Fruit fly (Drosophila melanogaster): ENCODE data around the gene Ada1-2.
"Not testable (repeated sequence)": the region's sequence is repeated elsewhere in the genome, so short reads cannot be mapped to it uniquely, and the experiment has no call there.

Gene Ada1-2

DNA sequence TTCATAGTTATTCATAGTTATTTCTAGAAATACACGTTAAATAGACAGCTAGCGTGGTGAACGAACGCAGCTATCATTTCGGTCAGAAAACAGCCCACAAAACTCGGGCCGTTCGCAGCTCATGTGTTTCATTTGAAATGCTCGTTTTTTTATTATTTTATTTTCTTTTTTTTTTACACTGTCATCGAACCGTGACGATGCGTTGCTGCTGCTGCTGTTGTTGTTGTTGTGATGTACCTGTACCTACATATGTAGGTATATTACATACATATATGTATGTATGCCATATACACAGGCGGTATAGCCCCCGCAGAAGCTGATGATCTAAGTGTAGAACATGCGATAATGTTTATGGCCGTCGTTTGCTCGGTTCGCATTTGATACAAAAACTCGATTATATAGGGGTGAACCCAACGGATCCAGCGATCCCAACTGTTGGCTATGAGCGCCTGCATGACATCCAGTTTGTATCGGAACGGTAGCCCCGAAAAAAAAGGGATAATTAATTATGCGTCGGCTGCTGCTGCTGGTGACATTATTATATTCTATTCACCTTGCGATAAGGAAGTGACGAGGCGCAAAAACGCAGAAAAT lies 19.5 kb upstream of the Ada1-2 start:
- no peak for TF ChIP-seq CG17801 (GFP tag; optimal IDR thresholded peaks at IDR 0.05; ENCODE audit: partially characterized antibody)

DNA sequence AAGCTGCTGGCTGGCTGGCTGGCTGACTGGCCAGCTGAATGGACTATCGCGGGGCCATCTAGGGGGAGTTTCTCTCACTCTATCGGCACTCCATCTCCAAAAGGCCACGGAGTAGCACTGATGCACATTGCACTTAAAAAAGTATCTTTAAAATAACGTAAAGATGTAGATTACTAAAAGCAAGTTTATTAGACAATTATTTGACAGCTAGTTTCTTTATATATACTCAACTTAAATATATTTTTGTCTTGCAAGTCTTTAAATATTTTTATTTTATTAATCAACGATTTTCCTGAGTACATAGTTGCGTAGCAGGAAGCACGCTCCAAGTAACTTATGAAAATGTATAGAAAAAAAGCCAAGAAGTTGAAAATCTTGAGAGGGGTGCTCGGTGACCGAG lies 15.7 kb upstream of the Ada1-2 start:
- TF ChIP-seq CG17801 (GFP tag; optimal IDR thresholded peaks at IDR 0.05; ENCODE audit: partially characterized antibody) = no peak

- TF ChIP-seq CG17801 (GFP tag; optimal IDR thresholded peaks at IDR 0.05; ENCODE audit: partially characterized antibody) = no peak
These were observed 15.0 kb upstream of the Ada1-2 start for dm6 chr2L:11977721-11978120.

DNA sequence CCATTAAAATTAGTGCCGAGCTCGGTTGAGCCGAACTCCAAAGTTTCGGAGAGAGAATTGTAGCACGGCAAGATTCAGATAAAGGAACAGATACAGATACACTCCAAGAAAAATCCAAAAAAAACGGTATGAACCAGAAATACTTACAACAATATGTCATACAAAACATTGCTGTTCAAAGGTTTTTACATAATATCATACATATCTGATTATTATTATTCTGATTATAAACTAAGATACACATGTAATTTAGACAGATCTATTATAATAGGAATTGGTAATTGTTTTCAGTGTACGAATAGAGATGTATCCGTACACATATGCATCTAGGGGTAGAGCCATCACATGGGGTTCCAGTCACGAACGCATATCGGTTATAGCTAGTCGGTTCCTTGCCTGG lies 12.6 kb upstream of the Ada1-2 start:
- no peak for TF ChIP-seq CG17801 (GFP tag; optimal IDR thresholded peaks at IDR 0.05; ENCODE audit: partially characterized antibody)

DNA sequence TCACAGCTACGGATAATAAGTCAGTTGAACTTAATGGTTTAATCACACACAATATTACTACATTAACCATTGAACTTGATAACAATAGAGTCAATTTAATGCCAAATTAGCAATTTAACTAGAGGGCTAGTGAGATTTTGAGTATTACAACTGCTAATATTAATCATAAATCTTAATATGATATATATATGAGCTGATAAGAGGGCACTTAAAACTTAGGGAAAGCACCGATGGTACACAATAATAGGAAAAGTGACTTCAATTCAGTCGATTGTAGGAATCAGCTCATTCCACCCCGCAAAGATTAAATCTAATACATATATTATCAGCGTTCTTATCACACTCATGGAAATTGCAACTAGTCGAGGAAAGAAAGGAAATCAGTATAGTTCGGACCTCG lies 11.5 kb upstream of the Ada1-2 start, which contains the start of gene CG16965:
TSS of gene CG16965 (plus strand) at position 382 of the 400 bp plus-strand sequence.
- TF ChIP-seq CG17801 (GFP tag; optimal IDR thresholded peaks at IDR 0.05; ENCODE audit: partially characterized antibody) = no peak

DNA sequence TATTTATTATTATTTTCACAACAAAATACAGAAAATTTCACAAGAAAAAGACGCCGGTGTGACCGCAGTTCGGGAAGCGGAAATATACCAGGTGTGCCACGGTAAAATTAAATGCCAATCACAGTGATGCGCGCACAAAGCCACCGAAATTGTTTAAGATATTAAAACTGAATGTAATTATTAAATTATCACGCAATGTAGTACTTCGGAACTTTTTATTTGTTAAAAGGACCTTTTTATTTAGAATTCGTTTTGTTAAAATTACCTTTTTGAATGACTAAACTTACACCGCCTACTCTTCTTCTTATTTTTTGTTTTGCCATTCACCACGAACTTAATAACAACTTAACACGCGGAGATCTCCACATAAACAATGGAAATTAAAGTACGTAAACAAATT lies 4.8 kb upstream of the Ada1-2 start, which contains the start of the genes CG6686 and CG34163:
TSS of gene CG6686 (minus strand) at position 95 of the 400 bp plus-strand sequence.
TSS of gene CG34163 (plus strand) at position 326 of the 400 bp plus-strand sequence.
- peak; percentile 2 for TF ChIP-seq CG17801 (GFP tag; optimal IDR thresholded peaks at IDR 0.05; ENCODE audit: partially characterized antibody)

- TF ChIP-seq CG17801 (GFP tag; optimal IDR thresholded peaks at IDR 0.05; ENCODE audit: partially characterized antibody) = no peak
These were observed 3.5 kb upstream of the Ada1-2 start for dm6 chr2L:11989210-11989609.

dm6 chr2L:11989729-11990128 lies 3.0 kb upstream of the Ada1-2 start, which contains the start of the genes zuc and dgt2:
zuc (minus strand) TSS chr2L:11989882.
dgt2 (plus strand) TSS chr2L:11989936.
- no peak for TF ChIP-seq CG17801 (GFP tag; optimal IDR thresholded peaks at IDR 0.05; ENCODE audit: partially characterized antibody)

- TF ChIP-seq CG17801 (GFP tag; optimal IDR thresholded peaks at IDR 0.05; ENCODE audit: partially characterized antibody) = no peak
These were observed 2.1 kb upstream of the Ada1-2 start, which contains the start of gene escl for dm6 chr2L:11990458-11991065. escl (plus strand) TSS chr2L:11990927.

- TF ChIP-seq CG17801 (GFP tag; optimal IDR thresholded peaks at IDR 0.05; ENCODE audit: partially characterized antibody) = not testable (repeated sequence)
These were observed 2.7 kb downstream of the Ada1-2 start, which contains the start of the genes CG18789 and Qtzl for dm6 chr2L:11995332-11995790. CG18789 (minus strand) TSS chr2L:11995432. Qtzl (plus strand) TSS chr2L:11995740.

- TF ChIP-seq CG17801 (GFP tag; optimal IDR thresholded peaks at IDR 0.05; ENCODE audit: partially characterized antibody) = not testable (repeated sequence)
These were observed 3.8 kb downstream of the Ada1-2 start, which contains the start of gene Ada1-1 for dm6 chr2L:11996509-11996908. Ada1-1 (plus strand) TSS chr2L:11996809.

DNA sequence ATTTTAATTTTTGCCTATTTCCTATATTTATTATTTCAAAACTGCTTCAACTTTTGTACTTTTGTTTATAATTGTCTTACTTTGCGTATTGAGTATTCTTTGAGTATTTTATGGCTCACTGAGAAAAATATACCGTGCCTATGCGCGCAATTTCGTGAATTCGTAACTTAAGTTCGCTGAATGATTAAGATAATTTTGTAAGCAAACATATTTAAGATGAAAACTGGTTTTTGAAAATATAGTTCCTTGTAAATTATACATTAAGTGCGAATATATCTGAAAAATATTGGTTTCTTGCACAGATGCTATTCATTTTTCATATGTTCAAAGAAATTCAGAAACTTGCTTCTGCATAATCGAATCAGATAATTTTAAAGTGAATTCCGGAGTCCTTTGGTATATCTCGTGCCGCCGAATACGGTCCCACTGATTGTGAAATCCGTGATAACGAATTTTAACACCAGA lies 6.6 kb downstream of the Ada1-2 start, which contains the start of the genes CG18787 and Nfs1:
TSS of gene CG18787 (minus strand) at position 101 of the 465 bp plus-strand sequence.
TSS of gene Nfs1 (plus strand) at position 415 of the 465 bp plus-strand sequence.
- TF ChIP-seq CG17801 (GFP tag; optimal IDR thresholded peaks at IDR 0.05; ENCODE audit: partially characterized antibody) = not testable (repeated sequence)

- TF ChIP-seq CG17801 (GFP tag; optimal IDR thresholded peaks at IDR 0.05; ENCODE audit: partially characterized antibody) = no peak
These were observed 8.4 kb downstream of the Ada1-2 start for dm6 chr2L:12001132-12001531.

DNA sequence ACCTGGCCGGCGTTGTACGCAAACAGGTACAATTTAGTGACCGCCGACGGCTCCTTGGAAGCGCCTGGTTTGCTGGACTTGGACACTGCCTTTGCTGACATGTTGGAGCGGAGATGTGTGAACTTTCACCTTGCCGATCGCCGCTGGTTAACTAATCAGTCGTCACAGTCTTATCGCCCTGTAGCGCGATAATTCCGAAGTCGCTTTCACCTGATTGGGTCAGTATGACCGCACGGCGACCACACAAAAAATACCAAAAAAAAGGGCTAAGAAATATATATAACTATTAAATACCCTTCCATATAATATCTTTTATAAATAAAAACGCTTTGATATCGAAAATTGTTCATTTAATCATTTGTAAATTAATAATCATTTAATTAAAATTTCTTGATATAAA lies 9.3 kb downstream of the Ada1-2 start, which contains the start of gene Hacd1:
TSS of gene Hacd1 (minus strand) at position 216 of the 400 bp plus-strand sequence.
- peak; percentile 44 for TF ChIP-seq CG17801 (GFP tag; optimal IDR thresholded peaks at IDR 0.05; ENCODE audit: partially characterized antibody)

Data from ovary, adult (tissue).